Worm (Caenorhabditis elegans): ENCODE results near the gene eif-3.G.

Gene eif-3.G

DNA sequence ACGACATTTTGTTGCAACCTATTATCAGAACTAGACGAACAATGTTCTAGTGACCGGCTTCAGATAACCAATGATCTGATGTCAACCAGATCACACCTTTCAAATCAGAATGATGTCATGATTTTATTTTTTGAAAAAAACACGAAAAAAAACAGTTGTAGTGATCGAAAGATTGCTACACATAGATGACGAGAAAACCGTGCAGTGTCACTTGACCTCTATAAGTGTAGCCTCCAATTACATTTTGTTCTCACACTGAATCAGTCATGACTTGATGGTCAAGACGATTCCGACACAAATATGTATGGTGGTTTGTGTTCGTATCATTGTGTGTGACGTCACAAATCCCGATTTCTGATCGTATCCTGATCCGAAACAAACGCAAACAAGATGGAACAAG, 2.5 kb upstream of the eif-3.G start:
- TF ChIP-seq ztf-6 (GFP tag; IDR thresholded peaks at IDR 0.05), result no peak
- TF ChIP-seq ama-1 (optimal IDR thresholded peaks at IDR 0.05), result peak; percentile 68
- TF ChIP-seq ama-1 (GFP tag; optimal IDR thresholded peaks at IDR 0.05), result no peak
- no peak for TF ChIP-seq F49E8.2 (tag; optimal IDR thresholded peaks at IDR 0.05; ENCODE audit: insufficient read depth)
- TF ChIP-seq lin-40 (tag; optimal IDR thresholded peaks at IDR 0.05), result peak; percentile 3
- peak; percentile 6 for TF ChIP-seq atf-7 (tag; optimal IDR thresholded peaks at IDR 0.05)
- TF ChIP-seq tlf-1 (GFP tag; optimal IDR thresholded peaks at IDR 0.05), result no peak
- TF ChIP-seq cebp-2 (GFP tag; IDR thresholded peaks at IDR 0.05), result no peak

- TF ChIP-seq T07F8.4 (tag; optimal IDR thresholded peaks at IDR 0.05) (no peak), sdz-38 (tag; optimal IDR thresholded peaks at IDR 0.05) (no peak), sea-2 (GFP tag; IDR thresholded peaks at IDR 0.05) (no peak), somi-1 (GFP tag; optimal IDR thresholded peaks at IDR 0.05) (peak; percentile 6), lin-26 (GFP tag; IDR thresholded peaks at IDR 0.05) (0 out of 2 replicates have a peak, but pooled peaks have one; percentile 9), ztf-26 (tag; optimal IDR thresholded peaks at IDR 0.05) (peak; percentile 29), nfya-1 (tag; optimal IDR thresholded peaks at IDR 0.05; ENCODE audit: borderline replicate concordance, insufficient read depth) (no peak)
Observed at ce11 chrII:8440792-8441191, 1.8 kb upstream of the eif-3.G start.

DNA sequence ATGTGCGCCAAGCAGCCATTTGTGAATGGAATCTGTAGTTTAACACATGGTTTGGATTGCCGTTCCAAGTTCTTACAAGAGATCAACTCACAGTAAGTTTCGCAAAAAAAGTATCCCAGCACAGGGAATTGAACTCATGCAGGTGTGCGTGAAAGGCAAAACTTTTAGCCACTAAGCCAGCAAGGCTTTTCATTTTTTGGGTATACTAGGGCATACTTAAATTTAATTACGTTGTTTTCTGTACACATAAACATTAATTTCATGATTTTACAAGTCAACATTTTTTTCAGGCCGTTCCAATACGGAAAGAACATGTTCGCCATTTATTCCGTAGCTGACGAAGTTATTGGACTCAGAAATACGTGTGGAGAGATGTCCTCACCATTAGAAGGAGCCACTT, 1.0 kb upstream of the eif-3.G start:
- TF ChIP-seq Y67H2A.10 (GFP tag; conservative IDR thresholded peaks at IDR 0.05), result no peak
- peak; percentile 61 for TF ChIP-seq nfyb-1 (GFP tag; IDR thresholded peaks at IDR 0.05)
- TF ChIP-seq nhr-27 (tag; optimal IDR thresholded peaks at IDR 0.05), result peak; percentile 95
- peak; percentile 98 for TF ChIP-seq nhr-120 (GFP tag; IDR thresholded peaks at IDR 0.05)
- no peak for TF ChIP-seq bed-1 (GFP tag; IDR thresholded peaks at IDR 0.05)
- TF ChIP-seq K12H6.12 (tag; optimal IDR thresholded peaks at IDR 0.05), result no peak
- no peak for TF ChIP-seq ceh-91 (GFP tag; IDR thresholded peaks at IDR 0.05)
- TF ChIP-seq hlh-26 (GFP tag; conservative IDR thresholded peaks at IDR 0.05), result no peak
- peak; percentile 65; the same call in 1 of the 2 replicates for TF ChIP-seq ztf-6 (GFP tag; IDR thresholded peaks at IDR 0.05)
- TF ChIP-seq egrh-3 (GFP tag; IDR thresholded peaks at IDR 0.05), result no peak
- peak; percentile 66 for TF ChIP-seq lin-54 (GFP tag; optimal IDR thresholded peaks at IDR 0.05)
- TF ChIP-seq F37B4.10 (GFP tag; IDR thresholded peaks at IDR 0.05), result 0 out of 2 replicates have a peak, but pooled peaks have one; percentile 75
- TF ChIP-seq nfya-1 (tag; optimal IDR thresholded peaks at IDR 0.05; ENCODE audit: borderline replicate concordance, insufficient read depth), result no peak
- no peak for TF ChIP-seq Y95B8A.8 (GFP tag; IDR thresholded peaks at IDR 0.05)
- peak; percentile 6 for TF ChIP-seq ztf-3 (GFP tag; optimal IDR thresholded peaks at IDR 0.05)
- TF ChIP-seq mxl-1 (tag; optimal IDR thresholded peaks at IDR 0.05), result peak; percentile 86
- TF ChIP-seq lsl-1 (GFP tag; optimal IDR thresholded peaks at IDR 0.05), result peak; percentile 44
- peak; percentile 98 for TF ChIP-seq ceh-58 (GFP tag; IDR thresholded peaks at IDR 0.05)
- TF ChIP-seq athp-1 (tag; optimal IDR thresholded peaks at IDR 0.05), result peak; percentile 90
- peak; percentile 59 for TF ChIP-seq snpc-4 (GFP tag; optimal IDR thresholded peaks at IDR 0.05)
- peak in 2 of 4 experiments; percentile 26 to 60 for TF ChIP-seq snpc-4 (tag; optimal IDR thresholded peaks at IDR 0.05)
- TF ChIP-seq F22D6.2 (tag; optimal IDR thresholded peaks at IDR 0.05), result peak; percentile 39
- peak; percentile 32 to 36 for TF ChIP-seq let-607 (tag; optimal IDR thresholded peaks at IDR 0.05)
- TF ChIP-seq Y79H2A.3 (GFP tag; conservative IDR thresholded peaks at IDR 0.05), result 0 out of 2 replicates have a peak, but pooled peaks have one; percentile 28
- 0 out of 2 replicates have a peak, but pooled peaks have one; percentile 27 for TF ChIP-seq dox-1 (GFP tag; IDR thresholded peaks at IDR 0.05)
- TF ChIP-seq ztf-22 (GFP tag; optimal IDR thresholded peaks at IDR 0.05), result peak; percentile 45
- TF ChIP-seq pha-4 (tag; optimal IDR thresholded peaks at IDR 0.05), result no peak
- TF ChIP-seq T07F8.4 (tag; optimal IDR thresholded peaks at IDR 0.05), result peak; percentile 68
- peak; percentile 76 for TF ChIP-seq ceh-40 (GFP tag; IDR thresholded peaks at IDR 0.05)
- TF ChIP-seq lin-26 (GFP tag; IDR thresholded peaks at IDR 0.05), result peak; percentile 98
- peak; percentile 61 for TF ChIP-seq chd-7 (tag; optimal IDR thresholded peaks at IDR 0.05)
- no peak for TF ChIP-seq xnd-1 (tag; optimal IDR thresholded peaks at IDR 0.05)
- TF ChIP-seq rpc-1 (optimal IDR thresholded peaks at IDR 0.05), result peak; percentile 97
- peak; percentile 99 for TF ChIP-seq rpc-1 (tag; optimal IDR thresholded peaks at IDR 0.05)
- TF ChIP-seq nhr-179 (tag; optimal IDR thresholded peaks at IDR 0.05), result peak; percentile 74
- no peak for TF ChIP-seq B0019.2 (GFP tag; conservative IDR thresholded peaks at IDR 0.05)

Data from whole organism, young adult.